Fruit fly (Drosophila melanogaster): ENCODE measurements around the gene yin.

DNA sequence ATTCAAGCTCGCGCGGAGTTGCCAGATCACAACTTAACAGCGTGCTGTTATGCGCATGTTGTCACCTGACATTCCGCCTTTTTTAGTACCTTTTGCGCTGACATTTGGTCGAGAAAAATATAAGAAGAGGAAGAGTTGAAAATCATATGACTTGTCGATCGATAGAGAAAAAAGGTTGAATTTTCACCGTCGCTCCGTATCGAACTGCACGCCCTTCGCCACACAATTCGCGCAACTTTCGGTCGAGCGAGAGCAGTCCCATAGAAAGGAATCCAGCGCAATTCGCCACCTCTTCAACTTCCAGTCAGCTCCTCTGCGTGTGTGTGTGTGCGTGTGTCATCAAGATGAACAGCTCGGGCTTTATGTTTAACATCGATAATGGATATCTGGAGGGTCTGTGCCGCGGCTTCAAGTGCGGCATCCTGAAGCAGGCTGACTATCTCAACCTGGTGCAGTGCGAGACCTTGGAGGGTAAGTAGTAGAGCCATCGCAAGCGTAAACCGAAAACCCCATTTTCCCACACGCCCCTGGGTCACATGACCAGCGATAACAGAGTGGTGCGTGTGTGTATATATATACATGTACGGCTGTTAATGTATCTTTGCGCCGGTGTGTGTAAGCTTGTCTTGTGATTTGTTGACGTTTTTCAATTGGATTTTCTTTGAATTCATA, 9.0 kb upstream of the yin start, which contains the start of gene VhaAC39-1:
- TF ChIP-seq Sox14 (GFP tag; optimal IDR thresholded peaks at IDR 0.05) (no peak), dac (GFP tag; optimal IDR thresholded peaks at IDR 0.05) (no peak)

Measured in whole organism, prepupa.